Worm (Caenorhabditis elegans) whole organism, L1 larva: ENCODE data around the gene nspg-10.

Experiments
- alr-1 ChIP-seq: fragments of 200-800 bp; sonication (Bioruptor generic); optimal IDR thresholded peaks from 2 replicates; lab custom pipeline; 2018; ENCODE audit warnings: borderline replicate concordance, mild to moderate bottlenecking, missing genetic modification characterization, missing compliant biosample characterization
- nhr-28 ChIP-seq: fragments of 150-350 bp; optimal IDR thresholded peaks from 2 replicates; lab custom pipeline; 2014; ENCODE audit warnings: missing biosample characterization, missing genetic modification characterization
- sup-37 ChIP-seq: fragments of 200-800 bp; sonication (Bioruptor generic); optimal IDR thresholded peaks from 2 replicates; lab custom pipeline; 2018; ENCODE audit warnings: mild to moderate bottlenecking, missing genetic modification characterization, missing compliant biosample characterization
- ztf-11 ChIP-seq, 2 experiments: sonication (generic microtip); optimal IDR thresholded peaks; 2 replicates each; lab custom pipeline; 2016 to 2017; ENCODE audit warnings: missing genetic modification characterization in 2 of 2, missing biosample characterization in 1 of 2, missing compliant biosample characterization in 1 of 2

ce11 chrIV:4655979-4656378, 50.4 kb downstream of the nspg-10 start:
- no peak for TF ChIP-seq alr-1
- no peak for TF ChIP-seq ztf-11 (tag; optimal IDR thresholded peaks at IDR 0.05; lab: Kevin White, UChicago)
- TF ChIP-seq sup-37 (GFP tag; lab: Kevin White, UChicago), result no peak
- no peak for TF ChIP-seq nhr-28
